Worm (Caenorhabditis elegans): ENCODE data around the gene F40G12.4.

DNA sequence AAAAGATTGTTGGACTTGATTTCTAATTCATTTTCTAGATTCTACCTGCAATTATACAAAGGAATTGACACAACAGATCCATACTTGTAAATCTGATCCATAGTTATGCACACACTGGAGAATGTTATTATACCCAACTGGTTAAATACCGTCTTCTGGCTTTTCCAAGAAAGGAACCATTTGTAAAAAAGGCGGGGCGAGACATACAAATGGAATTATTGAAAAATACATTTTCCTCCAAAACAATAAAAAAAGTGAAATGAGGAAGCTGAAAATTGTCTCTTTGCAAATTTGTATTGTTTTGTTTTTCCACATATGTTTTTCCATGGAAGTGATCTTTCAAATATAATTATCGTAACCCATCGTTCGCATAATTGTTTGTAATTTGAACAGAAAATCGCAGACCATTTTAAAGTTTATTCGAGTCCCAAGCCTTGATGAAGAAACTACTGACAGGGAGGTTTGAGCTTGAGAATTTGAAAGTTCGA, 13.8 kb upstream of the F40G12.4 start, which contains the start of the genes srt-74 and F40G12.9:
- TF ChIP-seq W03F9.2 (tag; optimal IDR thresholded peaks at IDR 0.05) (no peak), him-1 (tag; optimal IDR thresholded peaks at IDR 0.05) (no peak), dao-5 (tag; optimal IDR thresholded peaks at IDR 0.05) (no peak)
